Fruit fly (Drosophila melanogaster) whole organism, prepupa: ENCODE measurements around the gene CG42671.
A peak's percentile ranks its signal among the peaks of the same experiment; 100 is the strongest.

Experiments
- CG10669 ChIP-seq: fragments of 200-800 bp; sonication (Bioruptor generic); optimal IDR thresholded peaks from 3 replicates; lab custom pipeline; 2018; ENCODE audit warnings: missing biosample characterization, mild to moderate bottlenecking, missing genetic modification characterization, moderate library complexity
- CG9139 ChIP-seq: fragments of 200-800 bp; sonication (Bioruptor generic); optimal IDR thresholded peaks from 3 replicates; lab custom pipeline; 2017; ENCODE audit warnings: missing biosample characterization, mild to moderate bottlenecking, missing genetic modification characterization
- cyc ChIP-seq: fragments of 200-800 bp; sonication (Bioruptor generic); optimal IDR thresholded peaks from 3 replicates; lab custom pipeline; 2016; ENCODE audit warnings: missing biosample characterization, missing genetic modification characterization
- dsx ChIP-seq: fragments of 200-800 bp; optimal IDR thresholded peaks from 3 replicates; lab custom pipeline; 2019; ENCODE audit warnings: missing biosample characterization, mild to moderate bottlenecking, missing genetic modification characterization, moderate library complexity; ENCODE audit not compliant: poor library complexity, severe bottlenecking
- fkh ChIP-seq: fragments of 200-800 bp; sonication (Bioruptor generic); optimal IDR thresholded peaks from 3 replicates; lab custom pipeline; 2017; ENCODE audit warnings: missing biosample characterization, mild to moderate bottlenecking, missing genetic modification characterization, moderate library complexity
- topi ChIP-seq: fragments of 200-800 bp; sonication (Bioruptor generic); optimal IDR thresholded peaks from 3 replicates; lab custom pipeline; 2016; ENCODE audit warnings: missing biosample characterization, missing genetic modification characterization

DNA sequence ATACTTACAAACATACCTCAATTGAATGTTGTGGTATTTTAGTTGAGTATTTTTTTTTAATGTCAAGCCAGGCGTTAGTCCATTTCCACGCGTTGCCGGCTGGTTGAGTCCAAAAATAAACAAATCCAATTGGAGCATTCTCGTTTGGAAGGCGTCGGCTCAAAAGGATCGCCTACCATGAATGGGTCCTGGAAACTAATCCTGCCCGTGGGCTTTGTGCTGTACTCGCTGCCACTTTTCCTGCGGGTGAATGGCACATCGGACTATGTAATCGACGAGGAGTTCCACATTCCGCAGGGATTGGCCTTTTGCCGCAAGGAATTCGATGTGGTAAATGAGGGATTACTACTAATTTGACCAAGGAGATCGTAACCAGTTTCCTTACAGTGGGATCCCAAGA lies 49.4 kb upstream of the CG42671 start, which contains the start of gene Alg10:
- TF ChIP-seq CG9139 (GFP tag; lab: Kevin White, UChicago) (no peak), dsx (GFP tag; lab: Kevin White, UChicago) (no peak), cyc (GFP tag; lab: Kevin White, UChicago) (no peak), fkh (GFP tag; lab: Kevin White, UChicago) (peak; percentile 57), CG10669 (GFP tag; lab: Kevin White, UChicago) (no peak), topi (GFP tag; lab: Kevin White, UChicago) (no peak)
